Worm (Caenorhabditis elegans): ENCODE data around the gene mig-15.

The mig-15 gene

DNA sequence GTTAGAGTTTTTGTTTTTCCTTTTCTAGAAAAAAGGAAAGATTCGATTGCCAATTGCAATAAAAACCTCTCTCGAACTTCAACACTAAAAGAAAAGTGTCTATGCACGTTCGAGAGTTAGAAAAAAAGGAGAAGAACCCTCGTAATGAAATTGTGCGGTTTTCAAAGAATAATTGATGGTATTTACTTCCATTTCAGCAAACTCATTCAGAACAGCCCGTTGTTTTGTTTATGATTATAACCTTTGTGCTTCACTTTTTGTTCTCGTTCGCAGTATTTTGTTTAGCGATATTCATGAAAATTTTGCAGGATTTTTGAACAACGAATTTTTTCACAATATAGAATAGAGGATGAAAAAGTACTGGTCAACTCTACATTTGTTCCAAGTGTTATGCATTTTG is 25.5 kb upstream of the mig-15 start, which contains the start of gene lgc-41:
Gene lgc-41, plus strand, starts transcription at position 301 of the 400 bp plus-strand sequence.
- no peak for TF ChIP-seq unc-39 (tag; optimal IDR thresholded peaks at IDR 0.05)
- no peak for TF ChIP-seq ZK546.5 (tag; optimal IDR thresholded peaks at IDR 0.05)
- TF ChIP-seq sea-2 (GFP tag; optimal IDR thresholded peaks at IDR 0.05) = no peak
- no peak for TF ChIP-seq lin-39 (tag; optimal IDR thresholded peaks at IDR 0.05)
- no peak for TF ChIP-seq elt-3 (tag; optimal IDR thresholded peaks at IDR 0.05)
- no peak for TF ChIP-seq nhr-23 (tag; optimal IDR thresholded peaks at IDR 0.05)
- no peak for TF ChIP-seq fos-1 (tag; optimal IDR thresholded peaks at IDR 0.05)
- TF ChIP-seq nhr-76 (tag; optimal IDR thresholded peaks at IDR 0.05) = no peak
- TF ChIP-seq nhr-237 (tag; optimal IDR thresholded peaks at IDR 0.05) = no peak
- no peak for TF ChIP-seq pqm-1 (tag; optimal IDR thresholded peaks at IDR 0.05)
- no peak for TF ChIP-seq snpc-4 (tag; optimal IDR thresholded peaks at IDR 0.05)
- no peak for TF ChIP-seq daf-12 (tag; optimal IDR thresholded peaks at IDR 0.05)
- TF ChIP-seq lin-15B (tag; optimal IDR thresholded peaks at IDR 0.05) = no peak
- TF ChIP-seq mdl-1 (tag; optimal IDR thresholded peaks at IDR 0.05) = no peak
- no peak for TF ChIP-seq tbx-2 (tag; optimal IDR thresholded peaks at IDR 0.05)

DNA sequence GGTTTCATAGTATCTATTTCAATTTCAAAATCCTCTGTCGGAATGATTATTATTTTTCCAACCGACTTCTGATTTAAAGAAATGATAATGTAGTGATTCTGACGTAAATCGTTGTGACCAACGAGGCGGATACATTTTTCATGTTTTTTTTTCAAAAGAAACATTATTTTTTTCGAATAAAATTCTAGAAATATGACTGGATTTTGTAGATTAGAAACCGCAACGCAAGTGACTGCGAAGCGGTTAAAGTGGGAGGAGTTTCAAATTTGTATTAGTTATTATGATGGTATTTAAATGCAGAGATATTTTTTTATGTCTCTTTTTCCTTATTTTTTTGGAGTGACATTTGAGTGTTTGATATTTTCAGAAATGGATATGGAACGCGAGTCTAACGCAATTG is 18.5 kb upstream of the mig-15 start, which contains the start of gene C39B10.5:
Gene C39B10.5, plus strand, starts transcription at position 362 of the 400 bp plus-strand sequence.
- TF ChIP-seq elt-1 (tag; optimal IDR thresholded peaks at IDR 0.05) = no peak
- no peak for TF ChIP-seq nhr-23 (tag; optimal IDR thresholded peaks at IDR 0.05)
- no peak for TF ChIP-seq skn-1 (tag; optimal IDR thresholded peaks at IDR 0.05)
- TF ChIP-seq fos-1 (tag; optimal IDR thresholded peaks at IDR 0.05) = no peak
- no peak for TF ChIP-seq ztf-11 (tag; optimal IDR thresholded peaks at IDR 0.05)
- TF ChIP-seq ZK546.5 (tag; optimal IDR thresholded peaks at IDR 0.05) = no peak
- TF ChIP-seq eor-1 (tag; optimal IDR thresholded peaks at IDR 0.05) = no peak
- no peak for TF ChIP-seq nhr-237 (tag; optimal IDR thresholded peaks at IDR 0.05)

DNA sequence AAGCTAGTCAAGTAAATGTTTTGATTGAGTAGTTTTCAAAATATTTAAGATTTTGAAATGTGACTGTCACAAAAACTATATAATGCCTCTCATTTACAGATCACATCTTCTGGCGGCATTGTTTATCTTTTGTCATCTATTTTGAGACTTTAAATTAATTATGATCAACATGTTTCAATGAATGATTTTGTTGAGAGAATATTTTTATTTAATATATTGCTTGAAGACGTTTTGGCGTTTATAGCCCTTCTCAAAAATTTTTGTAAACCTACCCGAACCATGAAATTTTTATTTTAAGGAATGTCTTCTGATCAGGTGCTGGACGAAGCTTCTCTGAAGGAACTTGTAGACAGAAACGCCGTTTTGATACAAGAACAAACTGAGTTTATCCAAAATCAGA is 16.2 kb upstream of the mig-15 start, which contains the start of gene C39B10.4:
Gene C39B10.4, plus strand, starts transcription at position 301 of the 400 bp plus-strand sequence.
- TF ChIP-seq elt-2 (tag; optimal IDR thresholded peaks at IDR 0.05) (no peak), fkh-2 (tag; optimal IDR thresholded peaks at IDR 0.05) (no peak), ceh-28 (tag; optimal IDR thresholded peaks at IDR 0.05) (no peak), ceh-82 (tag; optimal IDR thresholded peaks at IDR 0.05) (no peak), nhr-25 (tag; optimal IDR thresholded peaks at IDR 0.05) (no peak), ztf-11 (tag; optimal IDR thresholded peaks at IDR 0.05) (no peak), zag-1 (tag; optimal IDR thresholded peaks at IDR 0.05) (no peak), nhr-11 (tag; optimal IDR thresholded peaks at IDR 0.05) (no peak), ztf-4 (tag; optimal IDR thresholded peaks at IDR 0.05) (no peak), ceh-16 (tag; optimal IDR thresholded peaks at IDR 0.05) (no peak), fkh-10 (GFP tag; optimal IDR thresholded peaks at IDR 0.05) (no peak), nhr-67 (tag; optimal IDR thresholded peaks at IDR 0.05) (no peak), ama-1 (optimal IDR thresholded peaks at IDR 0.05) (no peak), nhr-23 (tag; optimal IDR thresholded peaks at IDR 0.05) (no peak), ZK546.5 (tag; optimal IDR thresholded peaks at IDR 0.05) (no peak), lsy-12 (tag; optimal IDR thresholded peaks at IDR 0.05) (no peak), snpc-4 (tag; optimal IDR thresholded peaks at IDR 0.05) (no peak), unc-39 (tag; optimal IDR thresholded peaks at IDR 0.05) (no peak), skn-1 (tag; optimal IDR thresholded peaks at IDR 0.05) (no peak), pha-4 (tag; optimal IDR thresholded peaks at IDR 0.05) (no peak)

DNA sequence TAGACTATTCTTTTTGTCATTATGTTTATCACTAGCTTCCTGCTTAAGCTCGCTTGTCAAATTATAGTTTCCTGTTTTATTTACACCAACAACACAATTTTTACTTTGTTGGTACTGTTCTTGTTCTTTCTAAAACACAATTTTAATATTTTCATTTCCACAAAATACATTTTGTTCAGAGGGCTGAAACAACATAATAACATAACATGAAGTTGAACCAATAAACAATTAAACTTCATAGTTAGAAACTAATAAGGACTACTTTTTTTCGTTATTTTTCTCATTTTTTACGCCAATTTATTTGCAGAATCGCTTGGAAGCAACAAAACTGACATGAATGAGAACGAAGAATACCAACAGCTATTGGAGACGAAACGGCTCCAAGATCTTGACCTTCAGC is 15.4 kb upstream of the mig-15 start, which contains the start of gene C39B10.3:
Gene C39B10.3, plus strand, starts transcription at position 301 of the 400 bp plus-strand sequence.
- no peak for TF ChIP-seq R02D3.7 (tag; optimal IDR thresholded peaks at IDR 0.05)
- no peak for TF ChIP-seq nhr-67 (tag; optimal IDR thresholded peaks at IDR 0.05)
- TF ChIP-seq ceh-16 (tag; optimal IDR thresholded peaks at IDR 0.05) = no peak
- no peak for TF ChIP-seq lin-15B (tag; optimal IDR thresholded peaks at IDR 0.05)

DNA sequence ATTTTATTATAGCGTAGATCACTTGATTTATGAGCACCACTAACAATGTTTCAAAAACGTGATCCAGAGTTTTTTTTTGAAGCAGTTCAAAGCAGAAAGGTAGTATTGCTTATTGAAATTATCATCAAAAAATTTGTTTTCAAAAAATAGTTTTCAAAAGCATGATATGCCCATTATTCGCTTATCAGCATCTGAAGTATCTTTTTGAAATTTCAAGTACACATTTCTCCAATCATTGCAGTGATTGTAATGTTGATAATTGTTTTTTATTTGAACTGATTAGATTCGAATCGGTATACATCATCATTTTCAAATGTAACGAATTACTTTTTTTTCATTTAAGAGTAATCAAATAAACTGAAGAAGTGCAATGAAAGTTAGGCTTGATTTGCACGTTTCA is 12.3 kb upstream of the mig-15 start:
- TF ChIP-seq hmg-11 (tag; optimal IDR thresholded peaks at IDR 0.05) = no peak
- no peak for TF ChIP-seq ztf-11 (tag; optimal IDR thresholded peaks at IDR 0.05)
- TF ChIP-seq pqm-1 (tag; optimal IDR thresholded peaks at IDR 0.05) = peak; percentile 33
- peak; percentile 58 for TF ChIP-seq elt-2 (tag; optimal IDR thresholded peaks at IDR 0.05)
- no peak for TF ChIP-seq fos-1 (tag; optimal IDR thresholded peaks at IDR 0.05)
- no peak for TF ChIP-seq ama-1 (optimal IDR thresholded peaks at IDR 0.05)
